Worm (Caenorhabditis elegans) whole organism, midembryonic: Measurements from ENCODE around the gene C04F6.7.

Experiments used
- T22C8.4 ChIP-seq: fragments of 200-800 bp; sonication (Bioruptor generic); IDR thresholded peaks from 2 replicates; pipeline ENCODE4 v1.3.6; 2022; ENCODE audit warnings: missing genetic modification characterization, missing compliant biosample characterization
- flt-1 ChIP-seq: fragments of 200-800 bp; sonication (Bioruptor generic); IDR thresholded peaks from 2 replicates; pipeline ENCODE4 v1.3.6; 2022; ENCODE audit warnings: missing genetic modification characterization, missing compliant biosample characterization
- klf-2 ChIP-seq: fragments of 200-800 bp; sonication (Bioruptor generic); conservative IDR thresholded peaks from 2 replicates; pipeline ENCODE4 v1.3.6; 2022; ENCODE audit warnings: missing genetic modification reagents, missing genetic modification characterization, missing compliant biosample characterization
- ztf-23 ChIP-seq: fragments of 200-800 bp; sonication (Bioruptor generic); IDR thresholded peaks from 2 replicates; pipeline ENCODE4 v1.3.6; 2022; ENCODE audit warnings: missing genetic modification reagents, missing genetic modification characterization, missing compliant biosample characterization
- ztf-29 ChIP-seq: fragments of 200-800 bp; sonication (Bioruptor generic); IDR thresholded peaks from 2 replicates; pipeline ENCODE4 v1.3.6; 2022; ENCODE audit warnings: missing genetic modification reagents, missing genetic modification characterization, missing compliant biosample characterization

DNA sequence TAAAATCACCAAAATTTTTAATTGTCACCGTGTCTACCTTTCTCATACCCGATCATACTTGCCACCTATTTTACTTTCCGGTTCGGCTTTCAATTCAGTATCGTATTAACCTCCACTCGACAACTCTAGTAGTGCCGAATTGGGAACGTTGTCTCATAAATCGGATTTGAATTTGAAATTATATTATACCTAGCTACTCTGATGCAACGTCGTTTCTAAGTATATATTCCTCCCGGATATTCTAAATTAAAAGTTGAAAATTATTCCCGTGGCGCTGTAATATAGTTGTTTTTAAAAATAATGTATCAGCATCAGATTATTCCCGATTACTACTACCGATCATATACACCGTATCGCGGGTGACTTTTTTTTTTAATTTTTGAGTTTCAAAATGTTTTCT lies 50.3 kb downstream of the C04F6.7 start, which contains the start of gene ZK563.2:
- TF ChIP-seq ztf-29 (no peak), ztf-23 (GFP tag; lab: Robert Waterston, UW) (no peak), flt-1 (GFP tag; lab: Robert Waterston, UW) (no peak), T22C8.4 (GFP tag; lab: Robert Waterston, UW) (no peak), klf-2 (no peak)
